Fruit fly (Drosophila melanogaster): Measurements from ENCODE around the gene mgl.

Gene mgl

DNA sequence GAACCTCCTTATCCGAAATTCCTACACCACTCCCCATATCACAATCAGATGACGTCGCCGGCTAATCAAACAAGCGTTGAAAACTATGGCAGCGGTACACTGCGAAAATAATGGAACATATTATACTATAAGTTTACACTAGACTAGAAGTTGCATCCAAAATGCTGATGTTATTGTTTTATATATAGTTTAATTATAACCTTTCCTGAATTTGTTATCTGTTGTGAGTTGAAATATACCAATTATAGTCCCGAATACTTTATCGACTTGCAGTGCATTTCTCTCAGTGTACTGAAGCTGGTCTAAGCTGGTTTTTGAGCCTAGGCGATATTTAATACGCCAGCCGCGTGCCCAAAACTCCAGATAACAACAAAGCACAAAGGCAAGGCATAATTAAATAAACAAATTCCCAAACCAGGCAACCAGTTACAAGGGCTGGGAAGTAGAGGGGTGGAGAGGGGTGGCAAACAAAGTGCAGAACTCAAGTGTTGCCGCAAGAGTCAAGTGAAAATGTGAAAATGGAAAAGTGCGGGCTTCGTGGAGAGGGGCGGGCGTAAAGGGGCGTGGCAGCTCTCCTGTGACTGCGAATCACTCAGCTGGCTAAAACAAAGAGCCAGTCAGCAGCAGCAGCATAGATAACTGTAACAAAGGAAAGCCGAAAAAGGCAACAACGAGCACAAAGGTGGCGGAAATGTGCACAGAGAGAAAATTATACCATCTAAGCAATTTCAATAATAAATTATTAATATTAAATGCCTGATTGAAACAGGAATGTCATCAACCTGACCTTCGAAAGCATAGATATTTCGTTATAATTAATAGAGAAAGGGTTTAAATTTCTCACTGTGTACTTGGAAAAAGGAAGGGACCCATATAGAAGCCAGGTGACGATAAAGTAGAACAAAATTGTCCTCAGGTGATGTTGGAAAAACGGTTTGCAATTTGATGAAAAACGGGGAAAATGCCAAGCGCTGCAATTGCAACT, 147.5 kb downstream of the mgl start (continued):
- TF ChIP-seq D19B (GFP tag; optimal IDR thresholded peaks at IDR 0.05) (peak; percentile 76), CG6813 (GFP tag; optimal IDR thresholded peaks at IDR 0.05) (peak; percentile 80), CG1792 (GFP tag; optimal IDR thresholded peaks at IDR 0.05) (peak; percentile 65), mam (GFP tag; optimal IDR thresholded peaks at IDR 0.05) (peak; percentile 83), CG6791 (GFP tag; IDR thresholded peaks at IDR 0.05; ENCODE audit: partially characterized antibody) (no peak), eve (GFP tag; optimal IDR thresholded peaks at IDR 0.05) (peak in 1 of 2 experiments; percentile 91), Side (GFP tag; optimal IDR thresholded peaks at IDR 0.05) (peak; percentile 65), CG18599 (GFP tag; optimal IDR thresholded peaks at IDR 0.05) (peak; percentile 92), bigmax (GFP tag; optimal IDR thresholded peaks at IDR 0.05) (peak; percentile 14), HmgZ (tag; optimal IDR thresholded peaks at IDR 0.05) (peak; percentile 85), CG15514 (GFP tag; optimal IDR thresholded peaks at IDR 0.05) (peak; percentile 77), CG5180 (GFP tag; optimal IDR thresholded peaks at IDR 0.05) (peak; percentile 48), tup (GFP tag; optimal IDR thresholded peaks at IDR 0.05) (peak; percentile 25), CG17328 (GFP tag; IDR thresholded peaks at IDR 0.05) (peak; percentile 76), HHEX (GFP tag; optimal IDR thresholded peaks at IDR 0.05) (peak; percentile 84), Lhr (GFP tag; optimal IDR thresholded peaks at IDR 0.05) (no peak), Xrp1 (GFP tag; IDR thresholded peaks at IDR 0.05) (peak; percentile 79), Hey (tag; optimal IDR thresholded peaks at IDR 0.05) (peak; percentile 3), CG7963 (GFP tag; IDR thresholded peaks at IDR 0.05; ENCODE audit: partially characterized antibody) (no peak), CG7271 (tag; optimal IDR thresholded peaks at IDR 0.05) (no peak), cad (GFP tag; optimal IDR thresholded peaks at IDR 0.05) (no peak), Rfx (GFP tag; IDR thresholded peaks at IDR 0.05) (peak; percentile 91), Abd-B (GFP tag; optimal IDR thresholded peaks at IDR 0.05) (peak; percentile 80), fd96Cb (tag; optimal IDR thresholded peaks at IDR 0.05) (peak; percentile 83), bbx (GFP tag; IDR thresholded peaks at IDR 0.05; ENCODE audit: partially characterized antibody) (no peak), sqz (GFP tag; optimal IDR thresholded peaks at IDR 0.05) (peak; percentile 59), Hr51 (GFP tag; optimal IDR thresholded peaks at IDR 0.05) (peak; percentile 37 to 89), ash1 (GFP tag; optimal IDR thresholded peaks at IDR 0.05) (no peak), CG12942 (GFP tag; optimal IDR thresholded peaks at IDR 0.05) (peak; percentile 62), lmd (GFP tag; IDR thresholded peaks at IDR 0.05) (peak; percentile 80), gsb (GFP tag; IDR thresholded peaks at IDR 0.05) (peak; percentile 78), HLH3B (GFP tag; IDR thresholded peaks at IDR 0.05) (peak; percentile 88), CG2129 (GFP tag; IDR thresholded peaks at IDR 0.05; ENCODE audit: partially characterized antibody) (no peak), klu (GFP tag; IDR thresholded peaks at IDR 0.05) (peak; percentile 55; the same call in 1 of the 2 replicates), Usf (GFP tag; optimal IDR thresholded peaks at IDR 0.05) (peak; percentile 62), CG11398 (GFP tag; optimal IDR thresholded peaks at IDR 0.05) (no peak), CG8944 (GFP tag; optimal IDR thresholded peaks at IDR 0.05) (peak; percentile 30), esg (GFP tag; conservative IDR thresholded peaks at IDR 0.05) (peak; percentile 80), CrebB (tag; optimal IDR thresholded peaks at IDR 0.05) (peak; percentile 72), slbo (GFP tag; IDR thresholded peaks at IDR 0.05) (peak; percentile 87), Dip3 (GFP tag; optimal IDR thresholded peaks at IDR 0.05) (peak; percentile 81), C15 (GFP tag; IDR thresholded peaks at IDR 0.05) (no peak), Dip2 (GFP tag; IDR thresholded peaks at IDR 0.05) (no peak), CG12071 (GFP tag; optimal IDR thresholded peaks at IDR 0.05) (peak; percentile 84), CG10321 (GFP tag; IDR thresholded peaks at IDR 0.05) (peak; percentile 44; the same call in 1 of the 2 replicates), CG1233 (GFP tag; optimal IDR thresholded peaks at IDR 0.05) (peak; percentile 66), CG3726 (GFP tag; IDR thresholded peaks at IDR 0.05) (peak; percentile 68; the same call in 1 of the 3 replicates)

Measured in whole organism, embryonic.